Fruit fly (Drosophila melanogaster) whole organism, embryonic: ENCODE results near the gene BNIP3.
A peak's percentile ranks its signal among the peaks of the same experiment; 100 is the strongest.

Experiments used
- Aef1 ChIP-seq: fragments of 200-800 bp; sonication (Bioruptor generic); IDR thresholded peaks from 3 replicates; pipeline ENCODE4 v1.3.6; 2022; ENCODE audit warnings: missing biosample characterization, missing genetic modification characterization
- BtbVII ChIP-seq: fragments of 200-800 bp; sonication (Bioruptor generic); optimal IDR thresholded peaks from 3 replicates; lab custom pipeline; 2017; ENCODE audit warnings: missing biosample characterization, mild to moderate bottlenecking, missing genetic modification characterization
- CG10565 ChIP-seq: fragments of 200-800 bp; sonication (Bioruptor generic); optimal IDR thresholded peaks from 3 replicates; lab custom pipeline; 2016; ENCODE audit warnings: missing biosample characterization, mild to moderate bottlenecking, missing genetic modification characterization
- CG10979 ChIP-seq: fragments of 200-800 bp; sonication (Bioruptor generic); optimal IDR thresholded peaks from 2 replicates; lab custom pipeline; 2018; ENCODE audit warnings: missing biosample characterization, mild to moderate bottlenecking, missing genetic modification characterization, moderate library complexity
- CG11695 ChIP-seq: fragments of 200-800 bp; sonication (Bioruptor generic); IDR thresholded peaks from 3 replicates; pipeline ENCODE4 v1.3.6; 2022; ENCODE audit warnings: missing biosample characterization, missing genetic modification characterization
- CG12769 ChIP-seq: fragments of 200-800 bp; sonication (Bioruptor generic); optimal IDR thresholded peaks from 2 replicates; lab custom pipeline; 2019; ENCODE audit warnings: missing biosample characterization, mild to moderate bottlenecking, missing genetic modification characterization, moderate library complexity
- CG13123 ChIP-seq: fragments of 200-800 bp; sonication (Bioruptor generic); optimal IDR thresholded peaks from 2 replicates; lab custom pipeline; 2016; ENCODE audit warnings: missing biosample characterization, missing genetic modification characterization
- CG13894 ChIP-seq: fragments of 200-800 bp; sonication (Bioruptor generic); optimal IDR thresholded peaks from 3 replicates; lab custom pipeline; 2018; ENCODE audit warnings: missing biosample characterization, mild to moderate bottlenecking, missing genetic modification characterization, moderate library complexity
- CG14441 ChIP-seq: fragments of 200-800 bp; sonication (Bioruptor generic); IDR thresholded peaks from 2 replicates; pipeline ENCODE4 v1.3.6; 2022; ENCODE audit warnings: missing biosample characterization, missing genetic modification characterization
- CG15073 ChIP-seq: fragments of 200-800 bp; sonication (Bioruptor generic); optimal IDR thresholded peaks from 2 replicates; lab custom pipeline; 2016; ENCODE audit warnings: missing biosample characterization, missing genetic modification characterization
- CG15269 ChIP-seq: fragments of 200-800 bp; sonication (Bioruptor generic); optimal IDR thresholded peaks from 2 replicates; lab custom pipeline; 2018; ENCODE audit warnings: missing biosample characterization, mild to moderate bottlenecking, missing genetic modification characterization, moderate library complexity
- CG15696 ChIP-seq: fragments of 200-800 bp; sonication (Bioruptor generic); optimal IDR thresholded peaks from 2 replicates; lab custom pipeline; 2019; ENCODE audit warnings: missing biosample characterization, mild to moderate bottlenecking, missing genetic modification characterization, moderate library complexity
- CG16779 ChIP-seq: fragments of 200-800 bp; sonication (Bioruptor generic); IDR thresholded peaks from 2 replicates; pipeline ENCODE4 v1.3.6; 2022; ENCODE audit warnings: missing biosample characterization, missing genetic modification characterization
- CG17385 ChIP-seq: fragments of 200-800 bp; sonication (Bioruptor generic); optimal IDR thresholded peaks from 3 replicates; lab custom pipeline; 2018; ENCODE audit warnings: missing biosample characterization, mild to moderate bottlenecking, missing genetic modification characterization
- CG3065 ChIP-seq: fragments of 200-800 bp; sonication (Bioruptor generic); optimal IDR thresholded peaks from 2 replicates; lab custom pipeline; 2016; ENCODE audit warnings: missing biosample characterization, missing genetic modification characterization
- CG3281 ChIP-seq: fragments of 200-800 bp; sonication (Bioruptor generic); optimal IDR thresholded peaks from 3 replicates; lab custom pipeline; 2017; ENCODE audit warnings: missing biosample characterization, mild to moderate bottlenecking, missing genetic modification characterization
- CG34224 ChIP-seq: fragments of 200-800 bp; sonication (Bioruptor generic); IDR thresholded peaks from 3 replicates; pipeline ENCODE4 v1.3.6; 2022; ENCODE audit warnings: missing biosample characterization, missing genetic modification characterization; ENCODE audit not compliant: partially characterized antibody
- CG34376 ChIP-seq: fragments of 200-800 bp; sonication (Bioruptor generic); optimal IDR thresholded peaks from 2 replicates; lab custom pipeline; 2018; ENCODE audit warnings: missing biosample characterization, mild to moderate bottlenecking, missing genetic modification characterization
- CG43689 ChIP-seq: fragments of 200-800 bp; sonication (Bioruptor generic); IDR thresholded peaks from 2 replicates; pipeline ENCODE4 v1.3.6; 2022; ENCODE audit warnings: missing biosample characterization, missing genetic modification characterization
- CG4404 ChIP-seq: fragments of 200-800 bp; sonication (Bioruptor generic); IDR thresholded peaks from 2 replicates; pipeline ENCODE4 v1.3.6; 2022; ENCODE audit warnings: missing biosample characterization, missing genetic modification characterization
- CG6654 ChIP-seq: fragments of 200-800 bp; sonication (Bioruptor generic); optimal IDR thresholded peaks from 2 replicates; lab custom pipeline; 2017; ENCODE audit warnings: missing biosample characterization, mild to moderate bottlenecking, missing genetic modification characterization
- CG7963 ChIP-seq: fragments of 200-800 bp; sonication (Bioruptor generic); IDR thresholded peaks from 3 replicates; pipeline ENCODE4 v1.3.6; 2022; ENCODE audit warnings: missing biosample characterization, missing genetic modification characterization; ENCODE audit not compliant: partially characterized antibody
- Chrac-16 ChIP-seq: fragments of 200-800 bp; sonication (Bioruptor generic); optimal IDR thresholded peaks from 3 replicates; lab custom pipeline; 2016; ENCODE audit warnings: missing biosample characterization, missing genetic modification characterization
- Drgx ChIP-seq: fragments of 200-800 bp; sonication (Bioruptor generic); IDR thresholded peaks from 2 replicates; pipeline ENCODE4 v1.3.6; 2022; ENCODE audit warnings: missing biosample characterization, missing genetic modification characterization
- HLH4C ChIP-seq: fragments of 200-800 bp; sonication (Bioruptor generic); IDR thresholded peaks from 3 replicates; pipeline ENCODE4 v1.3.6; 2022; ENCODE audit warnings: missing biosample characterization, missing genetic modification characterization; ENCODE audit not compliant: partially characterized antibody
- Hr39 ChIP-seq: fragments of >200 bp; optimal IDR thresholded peaks from 2 replicates; lab custom pipeline; 2017
- Lhr ChIP-seq: fragments of 200-800 bp; sonication (Bioruptor generic); optimal IDR thresholded peaks from 3 replicates; lab custom pipeline; 2017; ENCODE audit warnings: mild to moderate bottlenecking, missing biosample characterization, missing genetic modification reagents, missing genetic modification characterization
- Neu2 ChIP-seq: fragments of 200-800 bp; sonication (Bioruptor generic); optimal IDR thresholded peaks from 3 replicates; lab custom pipeline; 2016; ENCODE audit warnings: missing biosample characterization, missing genetic modification characterization, borderline replicate concordance
- NfI ChIP-seq: fragments of 200-800 bp; sonication (Bioruptor generic); optimal IDR thresholded peaks from 3 replicates; lab custom pipeline; 2018; ENCODE audit warnings: missing biosample characterization, mild to moderate bottlenecking, missing genetic modification characterization, moderate library complexity
- Pdp1 ChIP-seq, 2 experiments: fragments of 200-800 bp; sonication (Bioruptor generic); optimal IDR thresholded peaks; 3 replicates each; lab custom pipeline; 2016; ENCODE audit warnings: missing biosample characterization in 2 of 2, missing genetic modification characterization in 2 of 2, mild to moderate bottlenecking in 1 of 2, moderate library complexity in 1 of 2
- Rfx ChIP-seq: fragments of 200-800 bp; sonication (Bioruptor generic); IDR thresholded peaks from 2 replicates; pipeline ENCODE4 v1.3.6; 2022; ENCODE audit warnings: missing biosample characterization, missing genetic modification characterization
- Six4 ChIP-seq: fragments of 200-800 bp; sonication (Bioruptor generic); optimal IDR thresholded peaks from 2 replicates; lab custom pipeline; 2016; ENCODE audit warnings: missing biosample characterization, missing genetic modification characterization
- ab ChIP-seq: fragments of 200-800 bp; sonication (Bioruptor generic); optimal IDR thresholded peaks from 2 replicates; lab custom pipeline; 2016; ENCODE audit warnings: missing biosample characterization, missing genetic modification characterization
- abd-A ChIP-seq: fragments of 200-800 bp; sonication (Bioruptor generic); optimal IDR thresholded peaks from 3 replicates; lab custom pipeline; 2019; ENCODE audit warnings: missing biosample characterization, mild to moderate bottlenecking, missing genetic modification characterization, moderate library complexity
- cg ChIP-seq: fragments of 200-800 bp; sonication (Bioruptor generic); optimal IDR thresholded peaks from 3 replicates; lab custom pipeline; 2019; ENCODE audit warnings: missing biosample characterization, mild to moderate bottlenecking, missing genetic modification characterization, moderate library complexity
- dati ChIP-seq: fragments of 200-800 bp; sonication (Bioruptor generic); IDR thresholded peaks from 2 replicates; pipeline ENCODE4 v1.3.6; 2022; ENCODE audit warnings: missing biosample characterization, missing genetic modification characterization
- dysf ChIP-seq: fragments of 200-800 bp; sonication (Bioruptor generic); IDR thresholded peaks from 3 replicates; pipeline ENCODE4 v1.3.6; 2022; ENCODE audit warnings: missing biosample characterization, missing genetic modification characterization
- fd3F ChIP-seq: fragments of 200-800 bp; sonication (Bioruptor generic); optimal IDR thresholded peaks from 2 replicates; lab custom pipeline; 2018; ENCODE audit warnings: missing biosample characterization, mild to moderate bottlenecking, missing genetic modification characterization, moderate library complexity
- fu2 ChIP-seq: fragments of 200-800 bp; sonication (Bioruptor generic); optimal IDR thresholded peaks from 2 replicates; lab custom pipeline; 2016; ENCODE audit warnings: missing biosample characterization, missing genetic modification characterization
- grau ChIP-seq: fragments of 200-800 bp; optimal IDR thresholded peaks from 3 replicates; lab custom pipeline; 2019; ENCODE audit warnings: missing biosample characterization, mild to moderate bottlenecking, missing genetic modification characterization, moderate library complexity
- gro ChIP-seq: fragments of 200-800 bp; sonication (Bioruptor generic); optimal IDR thresholded peaks from 2 replicates; lab custom pipeline; 2016; ENCODE audit warnings: missing biosample characterization, missing genetic modification characterization
- gsb-n ChIP-seq: fragments of 200-800 bp; sonication (Bioruptor generic); optimal IDR thresholded peaks from 3 replicates; lab custom pipeline; 2018; ENCODE audit warnings: missing biosample characterization, mild to moderate bottlenecking, missing genetic modification characterization
- lab ChIP-seq: fragments of 200-800 bp; sonication (Bioruptor generic); optimal IDR thresholded peaks from 3 replicates; lab custom pipeline; 2017; ENCODE audit warnings: missing biosample characterization, missing genetic modification characterization, mild to moderate bottlenecking, moderate library complexity, missing genetic modification reagents
- mld ChIP-seq: fragments of 200-800 bp; sonication (Bioruptor generic); IDR thresholded peaks from 3 replicates; pipeline ENCODE4 v1.3.6; 2022; ENCODE audit warnings: missing biosample characterization, missing genetic modification characterization; ENCODE audit not compliant: partially characterized antibody
- oc ChIP-seq: fragments of 200-800 bp; sonication (Bioruptor generic); optimal IDR thresholded peaks from 2 replicates; lab custom pipeline; 2018; ENCODE audit warnings: missing biosample characterization, mild to moderate bottlenecking, missing genetic modification characterization, moderate library complexity
- odd ChIP-seq: fragments of 200-800 bp; sonication (Bioruptor generic); optimal IDR thresholded peaks from 2 replicates; lab custom pipeline; 2017; ENCODE audit warnings: missing biosample characterization, mild to moderate bottlenecking, missing genetic modification characterization
- rib ChIP-seq: fragments of 200-800 bp; sonication (Bioruptor generic); IDR thresholded peaks from 2 replicates; pipeline ENCODE4 v1.3.6; 2022; ENCODE audit warnings: missing biosample characterization, missing genetic modification characterization
- sd ChIP-seq: fragments of 200-800 bp; sonication (Bioruptor generic); optimal IDR thresholded peaks from 3 replicates; lab custom pipeline; 2018; ENCODE audit warnings: missing biosample characterization, mild to moderate bottlenecking, missing genetic modification characterization, moderate library complexity
- slp2 ChIP-seq: fragments of 200-800 bp; sonication (Bioruptor generic); optimal IDR thresholded peaks from 2 replicates; lab custom pipeline; 2016; ENCODE audit warnings: missing biosample characterization, missing genetic modification characterization
- tna ChIP-seq: fragments of 200-800 bp; sonication (Bioruptor generic); IDR thresholded peaks from 2 replicates; pipeline ENCODE4 v1.3.6; 2022; ENCODE audit warnings: missing biosample characterization, missing genetic modification characterization; ENCODE audit not compliant: partially characterized antibody
- unc-4 ChIP-seq: fragments of 200-800 bp; sonication (Bioruptor generic); IDR thresholded peaks from 2 replicates; pipeline ENCODE4 v1.3.6; 2022; ENCODE audit warnings: missing biosample characterization, missing genetic modification characterization; ENCODE audit not compliant: partially characterized antibody

BNIP3 gene

dm6 chr3L:20538458-20538857, 19.3 kb upstream of the BNIP3 start (continued):
- TF ChIP-seq CG3065 (GFP tag; lab: Kevin White, UChicago) (no peak), CG43689 (GFP tag; lab: Robert Waterston, UW) (no peak), HLH4C (GFP tag; lab: Robert Waterston, UW) (no peak), CG14441 (GFP tag; lab: Robert Waterston, UW) (no peak), abd-A (tag; lab: Kevin White, UChicago) (peak; percentile 36), cg (GFP tag; lab: Kevin White, UChicago) (no peak), CG17385 (GFP tag; lab: Kevin White, UChicago) (peak; percentile 51), CG13123 (GFP tag; lab: Kevin White, UChicago) (no peak), Drgx (GFP tag; lab: Robert Waterston, UW) (no peak), Six4 (no peak), CG15696 (tag; lab: Kevin White, UChicago) (no peak), mld (GFP tag; lab: Robert Waterston, UW) (no peak), tna (no peak), CG10979 (tag; lab: Kevin White, UChicago) (no peak), Hr39 (lab: Kevin White, UChicago) (no peak), Pdp1 (GFP tag; optimal IDR thresholded peaks at IDR 0.05; lab: Kevin White, UChicago) (peak in 1 of 2 experiments; percentile 26), CG3281 (GFP tag; lab: Kevin White, UChicago) (no peak), rib (GFP tag; lab: Robert Waterston, UW) (0 out of 2 replicates have a peak, but pooled peaks have one; percentile 25), CG7963 (GFP tag; lab: Robert Waterston, UW) (no peak), sd (tag; lab: Kevin White, UChicago) (peak; percentile 86), Rfx (GFP tag; lab: Robert Waterston, UW) (no peak), CG15073 (GFP tag; lab: Kevin White, UChicago) (no peak), dysf (no peak), CG34376 (GFP tag; lab: Kevin White, UChicago) (no peak), CG15269 (tag; lab: Kevin White, UChicago) (no peak), gro (GFP tag; lab: Kevin White, UChicago) (peak; percentile 27), CG10565 (GFP tag; lab: Kevin White, UChicago) (no peak), CG4404 (GFP tag; lab: Robert Waterston, UW) (no peak), CG34224 (GFP tag; lab: Robert Waterston, UW) (no peak), CG12769 (peak; percentile 66), fd3F (GFP tag; lab: Kevin White, UChicago) (no peak), NfI (GFP tag; lab: Kevin White, UChicago) (peak; percentile 38), Neu2 (GFP tag; lab: Kevin White, UChicago) (no peak), odd (no peak), CG13894 (tag; lab: Kevin White, UChicago) (peak; percentile 95), CG6654 (no peak), Aef1 (GFP tag; lab: Robert Waterston, UW) (no peak), gsb-n (tag; lab: Kevin White, UChicago) (no peak), CG16779 (GFP tag; lab: Robert Waterston, UW) (no peak)

dm6 chr3L:20537655-20538300, 18.6 kb upstream of the BNIP3 start:
- TF ChIP-seq CG11695 (GFP tag; lab: Robert Waterston, UW) (0 out of 3 replicates have a peak, but pooled peaks have one; percentile 17), fu2 (GFP tag; lab: Kevin White, UChicago) (no peak), dati (GFP tag; lab: Robert Waterston, UW) (no peak), CG3281 (GFP tag; lab: Kevin White, UChicago) (peak; percentile 40), oc (tag; lab: Kevin White, UChicago) (no peak), ab (no peak), Lhr (no peak), lab (peak; percentile 58), slp2 (GFP tag; lab: Kevin White, UChicago) (no peak), unc-4 (no peak), BtbVII (GFP tag; lab: Kevin White, UChicago) (no peak), Chrac-16 (GFP tag; lab: Kevin White, UChicago) (no peak), grau (tag; lab: Kevin White, UChicago) (no peak)
